Worm (Caenorhabditis elegans): Measurements from ENCODE around the gene Y105C5A.15.
"Not testable (repeated sequence)": the region's sequence is repeated elsewhere in the genome, so short reads cannot be mapped to it uniquely, and the experiment has no call there.

The Y105C5A.15 gene

DNA sequence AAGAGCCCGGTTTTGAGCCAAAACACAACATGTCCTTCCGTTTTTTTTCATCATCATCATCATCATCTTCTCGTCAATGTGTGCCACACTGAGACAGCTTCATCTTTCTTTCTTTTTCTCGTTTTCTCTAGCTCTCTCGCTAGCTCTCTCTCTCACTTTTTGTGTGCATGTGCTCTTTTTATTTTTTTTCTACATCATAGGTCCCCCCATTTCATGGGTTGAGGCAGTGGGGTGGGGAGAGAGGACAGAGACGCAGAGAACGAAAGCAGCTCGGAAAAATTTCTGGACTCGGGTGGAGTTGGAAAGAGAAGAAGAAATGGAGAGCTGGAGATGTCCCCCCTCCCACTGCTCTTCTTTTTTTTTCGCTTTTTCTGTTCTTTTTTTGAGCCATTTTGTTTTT lies 7.8 kb downstream of the Y105C5A.15 start:
- TF ChIP-seq pes-1 (GFP tag; IDR thresholded peaks at IDR 0.05), result no peak

DNA sequence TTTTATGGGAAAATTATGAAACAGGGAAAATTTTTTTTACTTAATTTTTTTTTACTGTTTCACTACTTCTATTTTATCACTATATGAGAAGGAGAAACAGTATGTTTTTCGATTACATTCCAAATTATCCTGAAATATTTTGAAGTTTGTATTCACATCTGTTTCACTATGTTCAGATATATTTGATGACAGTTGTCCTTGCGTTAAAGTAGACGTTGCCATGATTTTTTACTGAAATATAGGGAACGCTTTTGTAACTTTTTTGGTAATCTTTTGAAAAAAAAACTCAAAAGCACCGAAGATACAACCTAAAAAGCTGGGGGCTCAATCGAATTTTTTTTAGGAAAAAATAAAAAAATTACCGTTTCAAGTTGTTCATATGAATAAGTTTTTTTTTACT lies 12.5 kb downstream of the Y105C5A.15 start:
- TF ChIP-seq tbx-11 (GFP tag; IDR thresholded peaks at IDR 0.05) (no peak), flt-1 (GFP tag; IDR thresholded peaks at IDR 0.05) (no peak), B0310.2 (tag; optimal IDR thresholded peaks at IDR 0.05) (no peak), sea-1 (GFP tag; conservative IDR thresholded peaks at IDR 0.05) (no peak), tra-4 (tag; optimal IDR thresholded peaks at IDR 0.05) (no peak), tbx-37 (GFP tag; conservative IDR thresholded peaks at IDR 0.05) (no peak), hmg-4 (GFP tag; optimal IDR thresholded peaks at IDR 0.05) (no peak), ceh-36 (tag; optimal IDR thresholded peaks at IDR 0.05) (no peak), ama-1 (optimal IDR thresholded peaks at IDR 0.05) (no peak)

DNA sequence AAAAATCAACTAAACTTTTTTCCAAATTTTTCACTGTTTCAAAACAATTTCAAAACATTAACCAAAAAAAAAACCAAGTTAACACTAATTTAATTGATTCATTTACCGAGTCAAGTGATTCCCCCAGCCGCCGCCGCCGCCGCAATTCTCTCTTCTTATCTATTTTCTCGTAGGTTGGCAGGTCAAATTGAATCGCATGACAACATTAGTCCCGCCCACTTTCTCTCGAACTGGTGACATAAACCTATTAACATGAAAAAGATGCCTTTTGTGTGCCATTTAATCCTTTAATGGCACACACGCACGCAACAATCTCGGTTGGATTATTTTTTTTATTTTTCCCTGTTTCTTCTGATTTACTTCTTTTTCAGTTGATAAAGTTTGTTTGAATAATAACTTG lies 13.0 kb downstream of the Y105C5A.15 start:
- TF ChIP-seq B0310.2 (tag; optimal IDR thresholded peaks at IDR 0.05), result no peak
- TF ChIP-seq scrt-1 (GFP tag; IDR thresholded peaks at IDR 0.05), result no peak
- TF ChIP-seq sea-1 (GFP tag; conservative IDR thresholded peaks at IDR 0.05), result no peak

- TF ChIP-seq hmg-4 (GFP tag; optimal IDR thresholded peaks at IDR 0.05) (no peak), aly-1 (tag; optimal IDR thresholded peaks at IDR 0.05) (no peak), tbx-37 (GFP tag; conservative IDR thresholded peaks at IDR 0.05) (no peak), hmbx-1 (tag; optimal IDR thresholded peaks at IDR 0.05) (no peak), tra-4 (tag; optimal IDR thresholded peaks at IDR 0.05) (no peak), flt-1 (GFP tag; IDR thresholded peaks at IDR 0.05) (no peak), sea-1 (GFP tag; conservative IDR thresholded peaks at IDR 0.05) (no peak), ama-1 (optimal IDR thresholded peaks at IDR 0.05) (no peak), ets-7 (tag; optimal IDR thresholded peaks at IDR 0.05) (no peak)
Observed at ce11 chrIV:15718442-15718841, 29.4 kb downstream of the Y105C5A.15 start.

DNA sequence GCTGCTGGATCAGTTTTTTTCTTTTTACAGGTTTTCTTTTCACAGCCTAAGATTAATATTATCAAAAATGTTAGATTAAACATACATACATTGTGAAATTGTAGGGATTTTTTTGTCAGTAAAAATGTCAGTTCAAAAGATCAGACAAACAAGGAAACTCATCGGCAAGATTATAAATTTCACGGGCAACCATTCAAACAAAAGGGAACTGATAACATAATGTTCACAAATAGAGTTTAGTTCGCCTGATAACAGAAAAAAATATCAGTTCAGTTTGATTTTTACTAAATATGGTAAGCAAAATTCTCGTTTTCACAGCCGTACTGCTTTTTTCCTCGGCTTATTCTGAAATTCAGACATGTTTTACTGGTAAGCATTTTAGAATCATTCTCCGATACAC lies 37.2 kb downstream of the Y105C5A.15 start:
- TF ChIP-seq scrt-1 (GFP tag; IDR thresholded peaks at IDR 0.05) (no peak), ceh-36 (tag; optimal IDR thresholded peaks at IDR 0.05) (no peak), sea-1 (GFP tag; conservative IDR thresholded peaks at IDR 0.05) (no peak), hmbx-1 (tag; optimal IDR thresholded peaks at IDR 0.05) (no peak), tbx-11 (GFP tag; IDR thresholded peaks at IDR 0.05) (no peak), ama-1 (optimal IDR thresholded peaks at IDR 0.05) (no peak), F13C5.2 (tag; optimal IDR thresholded peaks at IDR 0.05) (no peak), pes-1 (GFP tag; IDR thresholded peaks at IDR 0.05) (no peak), aly-1 (tag; optimal IDR thresholded peaks at IDR 0.05) (no peak), tra-4 (tag; optimal IDR thresholded peaks at IDR 0.05) (no peak), ceh-13 (GFP tag; optimal IDR thresholded peaks at IDR 0.05) (no peak), flt-1 (GFP tag; IDR thresholded peaks at IDR 0.05) (no peak), hnd-1 (tag; optimal IDR thresholded peaks at IDR 0.05) (no peak), ets-7 (tag; optimal IDR thresholded peaks at IDR 0.05) (no peak), tbx-37 (GFP tag; conservative IDR thresholded peaks at IDR 0.05) (no peak)

ce11 chrIV:15729583-15729982 lies 40.6 kb downstream of the Y105C5A.15 start:
- 0 out of 2 replicates have a peak, but pooled peaks have one; percentile 51 for TF ChIP-seq tbx-11 (GFP tag; IDR thresholded peaks at IDR 0.05)
- peak; percentile 74 for TF ChIP-seq pes-1 (GFP tag; IDR thresholded peaks at IDR 0.05)
- 0 out of 2 replicates have a peak, but pooled peaks have one; percentile 12 for TF ChIP-seq sea-1 (GFP tag; conservative IDR thresholded peaks at IDR 0.05)

DNA sequence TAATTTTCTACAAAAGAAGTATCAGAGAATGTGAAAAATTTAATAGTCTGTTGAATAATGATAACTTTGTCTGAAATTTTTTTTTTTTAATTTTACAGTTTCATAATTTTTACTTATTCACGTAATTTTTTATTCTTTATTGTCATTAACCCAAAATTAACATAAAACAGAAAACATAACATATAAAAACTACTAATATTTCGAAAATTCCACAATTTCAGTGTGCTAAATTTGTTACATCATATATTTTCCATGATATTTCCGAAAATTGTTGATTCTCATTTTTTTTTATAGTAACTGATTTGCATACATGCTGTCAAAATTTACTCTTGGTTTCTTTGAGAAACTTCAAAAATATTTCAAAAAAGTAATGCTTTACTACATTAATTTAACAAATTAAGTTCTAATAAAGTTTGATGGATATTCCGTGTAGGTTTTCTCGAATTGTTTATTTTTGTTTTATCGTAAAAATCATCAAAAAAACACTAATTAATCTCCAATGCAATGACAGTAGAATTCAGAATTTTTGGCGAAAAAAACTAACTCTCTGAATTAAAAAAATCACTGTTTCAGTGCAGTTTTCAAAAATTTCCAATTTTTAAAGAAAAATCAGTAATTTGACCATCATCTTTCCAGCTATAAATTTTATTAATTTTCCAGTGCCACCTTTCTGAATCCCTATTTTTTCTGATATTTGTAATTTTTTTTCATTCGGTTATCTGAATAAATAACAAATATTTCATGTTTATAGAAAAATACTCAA lies 61.2 kb downstream of the Y105C5A.15 start:
- TF ChIP-seq hmg-4 (GFP tag; optimal IDR thresholded peaks at IDR 0.05), result no peak
- no peak for TF ChIP-seq tra-4 (tag; optimal IDR thresholded peaks at IDR 0.05)
- no peak for TF ChIP-seq ets-7 (tag; optimal IDR thresholded peaks at IDR 0.05)
- TF ChIP-seq hnd-1 (tag; optimal IDR thresholded peaks at IDR 0.05), result no peak
- TF ChIP-seq tbx-11 (GFP tag; IDR thresholded peaks at IDR 0.05), result no peak
- TF ChIP-seq tbx-37 (GFP tag; conservative IDR thresholded peaks at IDR 0.05), result no peak
- no peak for TF ChIP-seq pes-1 (GFP tag; IDR thresholded peaks at IDR 0.05)
- no peak for TF ChIP-seq F13C5.2 (tag; optimal IDR thresholded peaks at IDR 0.05)
- TF ChIP-seq flt-1 (GFP tag; IDR thresholded peaks at IDR 0.05), result no peak
- TF ChIP-seq sea-1 (GFP tag; conservative IDR thresholded peaks at IDR 0.05), result no peak
- TF ChIP-seq ceh-13 (GFP tag; optimal IDR thresholded peaks at IDR 0.05), result no peak
- no peak for TF ChIP-seq scrt-1 (GFP tag; IDR thresholded peaks at IDR 0.05)
- no peak for TF ChIP-seq ama-1 (optimal IDR thresholded peaks at IDR 0.05)
- TF ChIP-seq aly-1 (tag; optimal IDR thresholded peaks at IDR 0.05), result no peak
- TF ChIP-seq B0310.2 (tag; optimal IDR thresholded peaks at IDR 0.05), result no peak
- TF ChIP-seq ceh-36 (tag; optimal IDR thresholded peaks at IDR 0.05), result no peak
- TF ChIP-seq hmbx-1 (tag; optimal IDR thresholded peaks at IDR 0.05), result no peak

ce11 chrIV:15752114-15752513 lies 63.1 kb downstream of the Y105C5A.15 start, which contains the start of gene Y105C5A.1285:
TSS of gene Y105C5A.1285 (plus strand) at chrIV:15752414.
- TF ChIP-seq hmbx-1 (tag; optimal IDR thresholded peaks at IDR 0.05); ceh-13 (GFP tag; optimal IDR thresholded peaks at IDR 0.05); pes-1 (GFP tag; IDR thresholded peaks at IDR 0.05): not testable (repeated sequence)

Measured in whole organism, early embryonic.